Fruit fly (Drosophila melanogaster) whole organism, embryonic: ENCODE results near the gene CG14110.
A peak's percentile ranks its signal among the peaks of the same experiment; 100 is the strongest.

Source experiments
- ATbp ChIP-seq: fragments of 200-800 bp; sonication (Bioruptor generic); optimal IDR thresholded peaks from 2 replicates; lab custom pipeline; 2017; ENCODE audit warnings: missing biosample characterization, mild to moderate bottlenecking, missing genetic modification characterization, missing genetic modification reagents
- CG10366 ChIP-seq: fragments of 200-800 bp; sonication (Bioruptor generic); IDR thresholded peaks from 2 replicates; pipeline ENCODE4 v1.3.6; 2022; ENCODE audit warnings: missing biosample characterization, missing genetic modification characterization
- CG10979 ChIP-seq: fragments of 200-800 bp; sonication (Bioruptor generic); optimal IDR thresholded peaks from 2 replicates; lab custom pipeline; 2018; ENCODE audit warnings: missing biosample characterization, mild to moderate bottlenecking, missing genetic modification characterization, moderate library complexity
- CG11695 ChIP-seq: fragments of 200-800 bp; sonication (Bioruptor generic); IDR thresholded peaks from 3 replicates; pipeline ENCODE4 v1.3.6; 2022; ENCODE audit warnings: missing biosample characterization, missing genetic modification characterization
- CG14965 ChIP-seq: fragments of 200-800 bp; sonication (Bioruptor generic); optimal IDR thresholded peaks from 2 replicates; lab custom pipeline; 2016; ENCODE audit warnings: missing biosample characterization, missing genetic modification characterization, borderline replicate concordance
- CG1603 ChIP-seq: fragments of 200-800 bp; sonication (Bioruptor generic); optimal IDR thresholded peaks from 2 replicates; lab custom pipeline; 2019; ENCODE audit warnings: missing biosample characterization, mild to moderate bottlenecking, missing genetic modification characterization, moderate library complexity
- CG1832 ChIP-seq: fragments of 200-800 bp; sonication (Bioruptor generic); optimal IDR thresholded peaks from 2 replicates; lab custom pipeline; 2017; ENCODE audit warnings: missing biosample characterization, mild to moderate bottlenecking, missing genetic modification characterization, inconsistent platforms
- CG30431 ChIP-seq: fragments of 200-800 bp; sonication (Bioruptor generic); optimal IDR thresholded peaks from 2 replicates; lab custom pipeline; 2017; ENCODE audit warnings: missing biosample characterization, missing genetic modification characterization
- CG31224 ChIP-seq: fragments of 200-800 bp; sonication (Bioruptor generic); IDR thresholded peaks from 2 replicates; pipeline ENCODE4 v1.3.6; 2022; ENCODE audit warnings: missing biosample characterization, missing genetic modification characterization
- CG32767 ChIP-seq: fragments of 200-800 bp; sonication (Bioruptor generic); IDR thresholded peaks from 2 replicates; pipeline ENCODE4 v1.3.6; 2022; ENCODE audit warnings: missing biosample characterization, missing genetic modification characterization
- CG34376 ChIP-seq: fragments of 200-800 bp; sonication (Bioruptor generic); optimal IDR thresholded peaks from 2 replicates; lab custom pipeline; 2018; ENCODE audit warnings: missing biosample characterization, mild to moderate bottlenecking, missing genetic modification characterization
- CG3847 ChIP-seq: fragments of 200-800 bp; sonication (Bioruptor generic); IDR thresholded peaks from 2 replicates; pipeline ENCODE4 v1.3.6; 2022; ENCODE audit warnings: missing biosample characterization, missing genetic modification characterization
- CG6854 ChIP-seq: fragments of 200-800 bp; sonication (Bioruptor generic); optimal IDR thresholded peaks from 3 replicates; lab custom pipeline; 2017; ENCODE audit warnings: missing biosample characterization, mild to moderate bottlenecking, missing genetic modification characterization
- CG9727 ChIP-seq: fragments of 200-800 bp; sonication (Bioruptor generic); optimal IDR thresholded peaks from 3 replicates; lab custom pipeline; 2017; ENCODE audit warnings: missing biosample characterization, mild to moderate bottlenecking, missing genetic modification characterization
- CG9876 ChIP-seq: fragments of 200-800 bp; sonication (Bioruptor generic); optimal IDR thresholded peaks from 2 replicates; lab custom pipeline; 2016; ENCODE audit warnings: missing biosample characterization, missing genetic modification characterization
- Dad ChIP-seq: fragments of 200-800 bp; sonication (Bioruptor generic); optimal IDR thresholded peaks from 3 replicates; lab custom pipeline; 2016; ENCODE audit warnings: missing biosample characterization, missing genetic modification characterization
- Dbx ChIP-seq: fragments of 200-800 bp; sonication (Bioruptor generic); IDR thresholded peaks from 3 replicates; pipeline ENCODE4 v1.3.6; 2022; ENCODE audit warnings: missing biosample characterization, missing genetic modification characterization
- Dip2 ChIP-seq: fragments of 200-800 bp; sonication (Bioruptor generic); IDR thresholded peaks from 2 replicates; pipeline ENCODE4 v1.3.6; 2022; ENCODE audit warnings: missing biosample characterization, missing genetic modification characterization
- Doc3 ChIP-seq: fragments of 200-800 bp; sonication (Bioruptor generic); IDR thresholded peaks from 3 replicates; pipeline ENCODE4 v1.3.6; 2022; ENCODE audit warnings: missing biosample characterization, missing genetic modification characterization; ENCODE audit not compliant: partially characterized antibody
- Ets65A ChIP-seq: fragments of 200-800 bp; sonication (Bioruptor generic); peaks from one replicate; lab custom pipeline; 2016; ENCODE audit warnings: missing biosample characterization, missing genetic modification characterization
- Fer1 ChIP-seq: fragments of 200-800 bp; sonication (Bioruptor generic); optimal IDR thresholded peaks from 2 replicates; lab custom pipeline; 2017; ENCODE audit warnings: missing biosample characterization, mild to moderate bottlenecking, missing genetic modification characterization
- H15 ChIP-seq: fragments of 200-800 bp; sonication (Bioruptor generic); IDR thresholded peaks from 3 replicates; pipeline ENCODE4 v1.3.6; 2022; ENCODE audit warnings: missing biosample characterization, missing genetic modification characterization
- Hr51 ChIP-seq, 2 experiments: fragments of 200-800 bp; sonication (Bioruptor generic); optimal IDR thresholded peaks; 2 replicates in 1 of 2; 3 replicates in 1 of 2; lab custom pipeline; 2016 to 2018; ENCODE audit warnings: missing biosample characterization in 2 of 2, missing genetic modification characterization in 2 of 2, mild to moderate bottlenecking in 1 of 2, moderate library complexity in 1 of 2
- Jarid2 ChIP-seq: fragments of 200-800 bp; sonication (Bioruptor generic); optimal IDR thresholded peaks from 3 replicates; lab custom pipeline; 2017; ENCODE audit warnings: mild to moderate bottlenecking, missing biosample characterization, missing genetic modification reagents, missing genetic modification characterization
- Mad ChIP-seq: fragments of 200-800 bp; sonication (Bioruptor generic); optimal IDR thresholded peaks from 2 replicates; lab custom pipeline; 2016; ENCODE audit warnings: missing biosample characterization, missing genetic modification characterization
- Med ChIP-seq: fragments of 200-800 bp; sonication (Bioruptor generic); peaks from one replicate; lab custom pipeline; 2016; ENCODE audit warnings: missing biosample characterization, missing genetic modification characterization, mild to moderate bottlenecking, inconsistent platforms, moderate library complexity
- Meics ChIP-seq: fragments of 200-800 bp; sonication (Bioruptor generic); optimal IDR thresholded peaks from 2 replicates; lab custom pipeline; 2017; ENCODE audit warnings: missing biosample characterization, mild to moderate bottlenecking, missing genetic modification characterization
- Nf-YA ChIP-seq: fragments of 200-800 bp; sonication (Bioruptor generic); IDR thresholded peaks from 2 replicates; pipeline ENCODE4 v1.3.6; 2022; ENCODE audit warnings: missing biosample characterization, missing genetic modification characterization
- Sin3A ChIP-seq: fragments of >200 bp; optimal IDR thresholded peaks from 2 replicates; lab custom pipeline; 2018
- Sry-β ChIP-seq: fragments of 200-800 bp; sonication (Bioruptor generic); optimal IDR thresholded peaks from 2 replicates; lab custom pipeline; 2018; ENCODE audit warnings: missing biosample characterization, mild to moderate bottlenecking, missing genetic modification characterization, moderate library complexity
- ara ChIP-seq: fragments of 200-800 bp; sonication (Bioruptor generic); IDR thresholded peaks from 2 replicates; pipeline ENCODE4 v1.3.6; 2022; ENCODE audit warnings: missing biosample characterization, missing genetic modification characterization
- bowl ChIP-seq: fragments of 200-800 bp; sonication (Bioruptor generic); IDR thresholded peaks from 2 replicates; pipeline ENCODE4 v1.3.6; 2022; ENCODE audit warnings: missing biosample characterization, missing genetic modification characterization
- cg ChIP-seq: fragments of 200-800 bp; sonication (Bioruptor generic); optimal IDR thresholded peaks from 3 replicates; lab custom pipeline; 2019; ENCODE audit warnings: missing biosample characterization, mild to moderate bottlenecking, missing genetic modification characterization, moderate library complexity
- chn ChIP-seq: fragments of 200-800 bp; sonication (Bioruptor generic); optimal IDR thresholded peaks from 2 replicates; lab custom pipeline; 2016; ENCODE audit warnings: missing biosample characterization, missing genetic modification characterization
- esg ChIP-seq: fragments of 200-800 bp; sonication (Bioruptor generic); conservative IDR thresholded peaks from 2 replicates; pipeline ENCODE4 v1.3.6; 2022; ENCODE audit warnings: missing biosample characterization, missing genetic modification characterization
- fd64A ChIP-seq: fragments of 200-800 bp; sonication (Bioruptor generic); optimal IDR thresholded peaks from 3 replicates; lab custom pipeline; 2018; ENCODE audit warnings: missing biosample characterization, mild to moderate bottlenecking, missing genetic modification characterization
- fru ChIP-seq: fragments of >200 bp; optimal IDR thresholded peaks from 2 replicates; lab custom pipeline; 2017
- fu2 ChIP-seq: fragments of 200-800 bp; sonication (Bioruptor generic); optimal IDR thresholded peaks from 2 replicates; lab custom pipeline; 2016; ENCODE audit warnings: missing biosample characterization, missing genetic modification characterization
- grn ChIP-seq: fragments of 200-800 bp; sonication (Bioruptor generic); optimal IDR thresholded peaks from 3 replicates; lab custom pipeline; 2017; ENCODE audit warnings: missing biosample characterization, missing genetic modification characterization
- gsb-n ChIP-seq: fragments of 200-800 bp; sonication (Bioruptor generic); optimal IDR thresholded peaks from 3 replicates; lab custom pipeline; 2018; ENCODE audit warnings: missing biosample characterization, mild to moderate bottlenecking, missing genetic modification characterization
- hbn ChIP-seq: fragments of 200-800 bp; sonication (Bioruptor generic); IDR thresholded peaks from 2 replicates; pipeline ENCODE4 v1.3.6; 2022; ENCODE audit warnings: missing biosample characterization, missing genetic modification characterization; ENCODE audit not compliant: partially characterized antibody
- lab ChIP-seq: fragments of 200-800 bp; sonication (Bioruptor generic); optimal IDR thresholded peaks from 3 replicates; lab custom pipeline; 2017; ENCODE audit warnings: missing biosample characterization, missing genetic modification characterization, mild to moderate bottlenecking, moderate library complexity, missing genetic modification reagents
- nau ChIP-seq: fragments of 200-800 bp; sonication (Bioruptor generic); optimal IDR thresholded peaks from 3 replicates; lab custom pipeline; 2017; ENCODE audit warnings: missing biosample characterization, mild to moderate bottlenecking, missing genetic modification characterization, missing genetic modification reagents
- nom ChIP-seq: fragments of 200-800 bp; sonication (Bioruptor generic); optimal IDR thresholded peaks from 2 replicates; lab custom pipeline; 2017; ENCODE audit warnings: missing biosample characterization, missing genetic modification characterization, mild to moderate bottlenecking, moderate library complexity, missing genetic modification reagents
- pfk ChIP-seq: fragments of 200-800 bp; sonication (Bioruptor generic); optimal IDR thresholded peaks from 2 replicates; lab custom pipeline; 2018; ENCODE audit warnings: missing biosample characterization, mild to moderate bottlenecking, missing genetic modification characterization, moderate library complexity
- sens ChIP-seq: fragments of 200-800 bp; sonication (Bioruptor generic); peaks from one replicate; lab custom pipeline; 2016; ENCODE audit warnings: missing biosample characterization, missing genetic modification characterization
- sisA ChIP-seq: fragments of 200-800 bp; sonication (Bioruptor generic); IDR thresholded peaks from 2 replicates; pipeline ENCODE4 v1.3.6; 2022; ENCODE audit warnings: missing biosample characterization, missing genetic modification characterization
- tgo ChIP-seq: fragments of 200-800 bp; sonication (Bioruptor generic); IDR thresholded peaks from 3 replicates; pipeline ENCODE4 v1.3.6; 2022; ENCODE audit warnings: missing biosample characterization, missing genetic modification characterization
- zf30C ChIP-seq: fragments of 200-800 bp; sonication (Bioruptor generic); optimal IDR thresholded peaks from 3 replicates; lab custom pipeline; 2018; ENCODE audit warnings: missing biosample characterization, mild to moderate bottlenecking, missing genetic modification characterization

The CG14110 gene

dm6 chr3L:13393538-13393937 lies 8.9 kb downstream of the CG14110 start:
- TF ChIP-seq CG31224 (GFP tag; lab: Robert Waterston, UW) (no peak), CG9727 (GFP tag; lab: Kevin White, UChicago) (peak; percentile 15), sens (GFP tag; lab: Kevin White, UChicago) (peak; percentile 87), CG10979 (peak; percentile 12)

dm6 chr3L:13397656-13398055 lies 13.1 kb downstream of the CG14110 start:
- peak; percentile 13 for TF ChIP-seq fd64A (GFP tag; lab: Kevin White, UChicago)
- peak; percentile 35 for TF ChIP-seq Ets65A (GFP tag; lab: Kevin White, UChicago)
- TF ChIP-seq CG30431 (GFP tag; lab: Kevin White, UChicago): no peak
- peak; percentile 31 for TF ChIP-seq Med
- peak; percentile 91 for TF ChIP-seq sens (GFP tag; lab: Kevin White, UChicago)
- no peak for TF ChIP-seq lab (GFP tag; lab: Kevin White, UChicago)
- TF ChIP-seq CG1603 (tag; lab: Kevin White, UChicago): peak; percentile 25
- peak; percentile 19 for TF ChIP-seq Meics
- TF ChIP-seq nau (GFP tag; lab: Kevin White, UChicago): no peak
- peak; percentile 26 for TF ChIP-seq ATbp

dm6 chr3L:13400872-13401418 lies 16.4 kb downstream of the CG14110 start, which contains the start of gene sens:
Gene sens, minus strand, starts transcription at chr3L:13401125.
- TF ChIP-seq zf30C (GFP tag; lab: Kevin White, UChicago) (no peak), H15 (no peak), grn (GFP tag; lab: Kevin White, UChicago) (no peak), CG14965 (GFP tag; lab: Kevin White, UChicago) (no peak), gsb-n (tag; lab: Kevin White, UChicago) (no peak), Hr51 (GFP tag; optimal IDR thresholded peaks at IDR 0.05; lab: Kevin White, UChicago) (no peak), Dbx (GFP tag; lab: Robert Waterston, UW) (no peak), Jarid2 (GFP tag; lab: Kevin White, UChicago) (peak; percentile 81), nom (GFP tag; lab: Kevin White, UChicago) (peak; percentile 35), Nf-YA (GFP tag; lab: Robert Waterston, UW) (no peak), CG9876 (no peak), tgo (GFP tag; lab: Robert Waterston, UW) (no peak), esg (GFP tag; lab: Robert Waterston, UW) (no peak), Fer1 (GFP tag; lab: Kevin White, UChicago) (no peak), fru (no peak), CG1832 (GFP tag; lab: Kevin White, UChicago) (no peak), CG34376 (GFP tag; lab: Kevin White, UChicago) (no peak), Dip2 (GFP tag; lab: Robert Waterston, UW) (no peak), Med (no peak), fu2 (GFP tag; lab: Kevin White, UChicago) (no peak), Doc3 (GFP tag; lab: Robert Waterston, UW) (no peak), Dad (no peak), ara (no peak), sisA (GFP tag; lab: Robert Waterston, UW) (no peak), bowl (GFP tag; lab: Robert Waterston, UW) (no peak), CG32767 (GFP tag; lab: Robert Waterston, UW) (no peak), CG3847 (GFP tag; lab: Robert Waterston, UW) (no peak), cg (GFP tag; lab: Kevin White, UChicago) (peak; percentile 82), chn (no peak), pfk (GFP tag; lab: Kevin White, UChicago) (no peak), CG10366 (GFP tag; lab: Robert Waterston, UW) (no peak), CG6854 (GFP tag; lab: Kevin White, UChicago) (no peak), hbn (no peak), CG11695 (GFP tag; lab: Robert Waterston, UW) (no peak), Sry-β (GFP tag; lab: Kevin White, UChicago) (no peak), Mad (GFP tag; lab: Kevin White, UChicago) (no peak), Sin3A (lab: Kevin White, UChicago) (no peak)
